Worm (Caenorhabditis elegans) whole organism, midembryonic: ENCODE results near the gene C06C6.7.

ENCODE experiments used
- flt-1 ChIP-seq: fragments of 200-800 bp; sonication (Bioruptor generic); IDR thresholded peaks from 2 replicates; pipeline ENCODE4 v1.3.6; 2022; ENCODE audit warnings: missing genetic modification characterization, missing compliant biosample characterization
- med-1 ChIP-seq: sonication (generic microtip); optimal IDR thresholded peaks from 2 replicates; lab custom pipeline; 2017; ENCODE audit warnings: missing genetic modification characterization, mild to moderate bottlenecking, missing compliant biosample characterization, antibody characterized with exemption, missing genetic modification reagents; ENCODE audit not compliant: insufficient read depth
- ztf-23 ChIP-seq: fragments of 200-800 bp; sonication (Bioruptor generic); IDR thresholded peaks from 2 replicates; pipeline ENCODE4 v1.3.6; 2022; ENCODE audit warnings: missing genetic modification reagents, missing genetic modification characterization, missing compliant biosample characterization

DNA sequence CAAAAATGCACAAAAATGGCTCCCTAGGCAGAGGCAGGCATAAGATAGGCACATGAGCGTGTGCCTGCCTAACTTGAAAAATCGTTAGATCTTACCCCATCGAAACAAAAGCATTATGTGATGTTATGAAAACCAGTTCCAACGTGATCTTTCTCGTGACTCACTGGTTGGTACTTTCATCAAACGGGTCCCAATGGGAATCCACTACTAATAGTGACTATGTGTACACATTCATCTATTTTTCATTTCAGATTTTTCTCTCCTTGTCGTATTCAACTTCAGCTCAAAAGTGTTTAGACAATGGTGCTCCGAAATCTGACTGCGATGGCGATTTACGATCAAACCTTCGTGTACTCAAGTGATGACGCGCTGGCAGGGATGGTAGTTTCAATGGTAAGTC, 25.7 kb downstream of the C06C6.7 start, which contains the start of gene srx-43:
- TF ChIP-seq med-1 (GFP tag; lab: Kevin White, UChicago) (no peak), flt-1 (GFP tag; lab: Robert Waterston, UW) (no peak), ztf-23 (GFP tag; lab: Robert Waterston, UW) (no peak)
